Worm (Caenorhabditis elegans) whole organism, L2 larva: Measurements from ENCODE around the gene acs-14.

Experiments used
- C34F6.9 ChIP-seq: fragments of 150-350 bp; optimal IDR thresholded peaks from 2 replicates; lab custom pipeline; 2014; ENCODE audit warnings: missing biosample characterization, missing genetic modification characterization
- F13H6.1 ChIP-seq: sonication (generic microtip); optimal IDR thresholded peaks from 2 replicates; lab custom pipeline; 2016; ENCODE audit warnings: missing genetic modification characterization, missing compliant biosample characterization
- R02D3.7 ChIP-seq: fragments of 150-350 bp; optimal IDR thresholded peaks from 2 replicates; lab custom pipeline; 2014; ENCODE audit warnings: missing biosample characterization, missing genetic modification characterization
- Y55F3AM.14 ChIP-seq: fragments of 200-800 bp; sonication (Bioruptor generic); optimal IDR thresholded peaks from 2 replicates; lab custom pipeline; 2018; ENCODE audit warnings: mild to moderate bottlenecking, missing genetic modification characterization, missing compliant biosample characterization
- ZK546.5 ChIP-seq: sonication (generic microtip); optimal IDR thresholded peaks from 2 replicates; lab custom pipeline; 2017; ENCODE audit warnings: missing biosample characterization, missing genetic modification characterization
- ama-1 ChIP-seq: fragments of 150-350 bp; optimal IDR thresholded peaks from 2 replicates; lab custom pipeline; 2018; ENCODE audit warnings: inconsistent platforms
- blmp-1 ChIP-seq: sonication (generic microtip); optimal IDR thresholded peaks from 2 replicates; lab custom pipeline; 2017; ENCODE audit warnings: missing genetic modification characterization, mild to moderate bottlenecking, missing compliant biosample characterization, antibody characterized with exemption, moderate library complexity; ENCODE audit not compliant: insufficient read depth
- ceh-16 ChIP-seq: fragments of 150-350 bp; optimal IDR thresholded peaks from 2 replicates; lab custom pipeline; 2014; ENCODE audit warnings: missing biosample characterization, missing genetic modification characterization
- ceh-82 ChIP-seq: fragments of 150-350 bp; optimal IDR thresholded peaks from 2 replicates; lab custom pipeline; 2014; ENCODE audit warnings: missing biosample characterization, missing genetic modification characterization
- crh-2 ChIP-seq: sonication (generic microtip); optimal IDR thresholded peaks from 2 replicates; lab custom pipeline; 2017; ENCODE audit warnings: missing biosample characterization, missing genetic modification characterization
- dmd-4 ChIP-seq: sonication (generic microtip); optimal IDR thresholded peaks from 2 replicates; lab custom pipeline; 2017; ENCODE audit warnings: missing biosample characterization, missing genetic modification characterization
- egl-27 ChIP-seq: sonication (generic microtip); optimal IDR thresholded peaks from 3 replicates; lab custom pipeline; 2017; ENCODE audit warnings: missing biosample characterization, missing genetic modification reagents, missing genetic modification characterization
- elt-1 ChIP-seq: fragments of 150-350 bp; optimal IDR thresholded peaks from 2 replicates; lab custom pipeline; 2014; ENCODE audit warnings: missing biosample characterization, missing genetic modification characterization
- elt-3 ChIP-seq: sonication (generic microtip); optimal IDR thresholded peaks from 2 replicates; lab custom pipeline; 2017; ENCODE audit warnings: missing biosample characterization, missing genetic modification characterization
- fos-1 ChIP-seq: fragments of 150-350 bp; optimal IDR thresholded peaks from 2 replicates; lab custom pipeline; 2014; ENCODE audit warnings: missing biosample characterization, missing genetic modification characterization
- gmeb-1 ChIP-seq: fragments of 150-350 bp; optimal IDR thresholded peaks from 2 replicates; lab custom pipeline; 2014; ENCODE audit warnings: missing biosample characterization, missing genetic modification characterization
- lin-11 ChIP-seq: fragments of 150-350 bp; sonication (generic microtip); optimal IDR thresholded peaks from 2 replicates; lab custom pipeline; 2014; ENCODE audit warnings: missing biosample characterization, missing genetic modification characterization, inconsistent platforms, mixed read lengths
- lin-13 ChIP-seq: fragments of 150-350 bp; optimal IDR thresholded peaks from 2 replicates; lab custom pipeline; 2014; ENCODE audit warnings: missing biosample characterization, missing genetic modification reagents, missing genetic modification characterization
- lin-39 ChIP-seq: fragments of 150-350 bp; optimal IDR thresholded peaks from 2 replicates; lab custom pipeline; 2014; ENCODE audit warnings: missing biosample characterization, missing genetic modification reagents, missing genetic modification characterization
- lsy-2 ChIP-seq, 2 experiments: fragments of 150-350 bp in 1 of 2; sonication (generic microtip) in 1 of 2; optimal IDR thresholded peaks; 2 replicates each; lab custom pipeline; 2014 to 2017; ENCODE audit warnings: missing biosample characterization in 2 of 2, missing genetic modification characterization in 2 of 2
- mab-5 ChIP-seq: fragments of 150-350 bp; optimal IDR thresholded peaks from 2 replicates; lab custom pipeline; 2014; ENCODE audit warnings: missing biosample characterization, missing genetic modification characterization
- mbf-1 ChIP-seq: sonication (generic microtip); optimal IDR thresholded peaks from 2 replicates; lab custom pipeline; 2017; ENCODE audit warnings: missing biosample characterization, missing genetic modification characterization
- mdl-1 ChIP-seq, 2 experiments: fragments of 150-350 bp in 1 of 2; sonication (generic microtip) in 1 of 2; optimal IDR thresholded peaks; 2 replicates each; lab custom pipeline; 2017; ENCODE audit warnings: missing biosample characterization in 2 of 2, missing genetic modification characterization in 2 of 2
- nhr-11 ChIP-seq: fragments of 150-350 bp; optimal IDR thresholded peaks from 2 replicates; lab custom pipeline; 2014; ENCODE audit warnings: missing biosample characterization, missing genetic modification characterization
- nhr-12 ChIP-seq: fragments of 150-350 bp; optimal IDR thresholded peaks from 2 replicates; lab custom pipeline; 2014; ENCODE audit warnings: missing biosample characterization, missing genetic modification characterization
- nhr-129 ChIP-seq: fragments of 150-350 bp; optimal IDR thresholded peaks from 2 replicates; lab custom pipeline; 2014; ENCODE audit warnings: missing biosample characterization, missing genetic modification characterization
- nhr-21 ChIP-seq: fragments of 150-350 bp; optimal IDR thresholded peaks from 2 replicates; lab custom pipeline; 2014; ENCODE audit warnings: missing biosample characterization, missing genetic modification characterization
- nhr-23 ChIP-seq: fragments of 150-350 bp; optimal IDR thresholded peaks from 2 replicates; lab custom pipeline; 2014; ENCODE audit warnings: missing biosample characterization, missing genetic modification reagents, missing genetic modification characterization
- nhr-237 ChIP-seq: fragments of 150-350 bp; optimal IDR thresholded peaks from 2 replicates; lab custom pipeline; 2014; ENCODE audit warnings: missing biosample characterization, missing genetic modification characterization
- nhr-25 ChIP-seq: fragments of 150-350 bp; sonication (generic microtip); optimal IDR thresholded peaks from 3 replicates; lab custom pipeline; 2014; ENCODE audit warnings: missing biosample characterization, missing genetic modification characterization
- sem-4 ChIP-seq: fragments of 150-350 bp; optimal IDR thresholded peaks from 2 replicates; lab custom pipeline; 2014; ENCODE audit warnings: missing biosample characterization, missing genetic modification reagents, missing genetic modification characterization
- skn-1 ChIP-seq: sonication (generic microtip); optimal IDR thresholded peaks from 2 replicates; lab custom pipeline; 2017; ENCODE audit warnings: missing biosample characterization, missing genetic modification characterization
- sma-3 ChIP-seq: sonication (generic microtip); optimal IDR thresholded peaks from 2 replicates; lab custom pipeline; 2016; ENCODE audit warnings: missing genetic modification reagents, missing genetic modification characterization, missing compliant biosample characterization
- sma-9 ChIP-seq, 2 experiments: fragments of 150-350 bp in 1 of 2; sonication (generic microtip) in 1 of 2; optimal IDR thresholded peaks; 2 replicates each; lab custom pipeline; 2014 to 2016; ENCODE audit warnings: missing genetic modification characterization in 2 of 2, mild to moderate bottlenecking in 1 of 2, missing biosample characterization in 1 of 2, missing compliant biosample characterization in 1 of 2, missing genetic modification reagents in 1 of 2, moderate library complexity in 1 of 2
- snpc-4 ChIP-seq: fragments of 150-350 bp; optimal IDR thresholded peaks from 2 replicates; lab custom pipeline; 2014; ENCODE audit warnings: missing biosample characterization, missing genetic modification characterization
- unc-55 ChIP-seq: fragments of 150-350 bp; sonication (generic microtip); optimal IDR thresholded peaks from 3 replicates; lab custom pipeline; 2014; ENCODE audit warnings: missing biosample characterization, missing genetic modification reagents, missing genetic modification characterization
- unc-62 ChIP-seq: fragments of 150-350 bp; optimal IDR thresholded peaks from 2 replicates; lab custom pipeline; 2014; ENCODE audit warnings: missing biosample characterization, missing genetic modification reagents, missing genetic modification characterization
- zag-1 ChIP-seq: fragments of 150-350 bp; optimal IDR thresholded peaks from 2 replicates; lab custom pipeline; 2014; ENCODE audit warnings: missing biosample characterization, missing genetic modification characterization
- ztf-1 ChIP-seq: fragments of 200-800 bp; sonication (Bioruptor generic); conservative IDR thresholded peaks from 2 replicates; pipeline ENCODE4 v1.3.6; 2022; ENCODE audit warnings: missing genetic modification characterization, missing compliant biosample characterization
- ztf-4 ChIP-seq: fragments of 150-350 bp; optimal IDR thresholded peaks from 2 replicates; lab custom pipeline; 2014; ENCODE audit warnings: missing biosample characterization, missing genetic modification characterization

The acs-14 gene

DNA sequence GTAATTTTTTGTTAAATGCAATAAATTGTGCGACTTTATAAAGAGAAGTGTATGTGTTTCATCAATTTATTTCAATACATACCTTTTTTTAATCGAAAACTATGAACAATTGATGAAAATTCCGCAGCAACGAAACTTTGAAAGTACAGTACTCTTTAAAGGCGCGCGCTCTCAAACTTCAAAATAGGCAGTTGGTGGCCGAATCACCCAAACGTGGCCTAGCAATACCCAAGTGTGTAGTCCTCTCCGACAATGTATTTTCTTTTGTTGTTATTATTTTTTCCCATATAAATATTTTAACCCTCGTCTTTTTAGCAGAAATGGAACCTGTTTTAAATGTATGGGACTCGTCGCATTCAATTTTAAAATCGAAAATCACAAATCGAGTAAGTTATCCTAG lies 28.6 kb downstream of the acs-14 start, which contains the start of gene C50F4.4 (continued):
- TF ChIP-seq crh-2 (tag; lab: Kevin White, UChicago) (no peak), lin-13 (no peak), zag-1 (no peak), nhr-25 (tag; lab: Kevin White, UChicago) (no peak), nhr-12 (no peak), unc-62 (GFP tag; lab: Kevin White, UChicago) (no peak), elt-1 (tag; lab: Kevin White, UChicago) (no peak), fos-1 (tag; lab: Kevin White, UChicago) (peak; percentile 15), sma-3 (peak; percentile 30), blmp-1 (no peak), R02D3.7 (tag; lab: Kevin White, UChicago) (no peak), Y55F3AM.14 (no peak), ztf-1 (no peak), gmeb-1 (tag; lab: Kevin White, UChicago) (peak; percentile 33)
- TF ChIP-seq, all 48 proteins: peak for 7

- TF ChIP-seq elt-3 (no peak), mab-5 (no peak), C34F6.9 (tag; lab: Kevin White, UChicago) (no peak), ceh-16 (no peak), fos-1 (tag; lab: Kevin White, UChicago) (no peak), nhr-237 (tag; lab: Kevin White, UChicago) (no peak), nhr-12 (no peak), snpc-4 (tag; lab: Kevin White, UChicago) (no peak)
These were observed 31.7 kb downstream of the acs-14 start, which contains the start of gene C50F4.12 for ce11 chrV:9539638-9540037. TSS of gene C50F4.12 (minus strand) at chrV:9539738.

DNA sequence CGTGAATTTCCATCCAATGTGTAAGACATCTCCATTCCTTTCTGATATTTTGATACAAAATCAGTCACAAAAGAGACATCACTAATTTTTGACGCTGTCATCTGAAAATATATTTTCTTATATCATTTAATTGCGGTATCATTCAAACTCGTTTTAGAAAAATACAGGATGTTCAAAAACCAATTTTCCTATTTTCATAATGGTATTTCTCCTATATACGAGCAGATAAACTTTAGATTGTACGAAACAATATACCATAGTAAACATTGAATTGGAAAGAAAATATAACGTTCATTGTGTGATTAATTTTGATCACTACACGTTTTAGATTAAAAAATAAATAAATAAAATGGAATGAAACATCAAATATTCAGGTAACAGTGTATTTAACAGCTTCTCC lies 33.6 kb downstream of the acs-14 start, which contains the start of gene C50F4.16:
Gene C50F4.16, minus strand, starts transcription at position 101 of the 400 bp plus-strand sequence.
- no peak for TF ChIP-seq C34F6.9 (tag; lab: Kevin White, UChicago)
- TF ChIP-seq Y55F3AM.14 = no peak
- TF ChIP-seq lin-13 = no peak
- TF ChIP-seq lin-11 (tag; lab: Kevin White, UChicago) = no peak
- TF ChIP-seq nhr-11 (tag; lab: Kevin White, UChicago) = no peak
- TF ChIP-seq sem-4 (tag; lab: Kevin White, UChicago) = no peak
- no peak for TF ChIP-seq blmp-1
- TF ChIP-seq sma-3 = no peak
- TF ChIP-seq nhr-21 (tag; lab: Kevin White, UChicago) = no peak
- no peak for TF ChIP-seq elt-3
- TF ChIP-seq elt-1 (tag; lab: Kevin White, UChicago) = no peak
- no peak for TF ChIP-seq lin-39
- no peak for TF ChIP-seq crh-2 (tag; lab: Kevin White, UChicago)
- TF ChIP-seq mdl-1 (tag; optimal IDR thresholded peaks at IDR 0.05; lab: Kevin White, UChicago) = no peak
- TF ChIP-seq nhr-12 = no peak
- no peak for TF ChIP-seq nhr-129 (tag; lab: Kevin White, UChicago)

- TF ChIP-seq unc-55 = peak; percentile 83
- TF ChIP-seq snpc-4 (tag; lab: Kevin White, UChicago) = peak; percentile 37
- TF ChIP-seq nhr-129 (tag; lab: Kevin White, UChicago) = peak; percentile 83
- peak; percentile 73 for TF ChIP-seq nhr-21 (tag; lab: Kevin White, UChicago)
- peak; percentile 82 for TF ChIP-seq C34F6.9 (tag; lab: Kevin White, UChicago)
- TF ChIP-seq egl-27 (tag; lab: Kevin White, UChicago) = no peak
- TF ChIP-seq lsy-2 (tag; optimal IDR thresholded peaks at IDR 0.05; lab: Kevin White, UChicago) = peak in 1 of 2 experiments; percentile 79
- TF ChIP-seq mbf-1 (tag; lab: Kevin White, UChicago) = no peak
- TF ChIP-seq nhr-25 (tag; lab: Kevin White, UChicago) = peak; percentile 53
- TF ChIP-seq F13H6.1 (tag; lab: Kevin White, UChicago) = peak; percentile 59
- no peak for TF ChIP-seq unc-62 (GFP tag; lab: Kevin White, UChicago)
- TF ChIP-seq fos-1 (tag; lab: Kevin White, UChicago) = peak; percentile 44
- TF ChIP-seq nhr-12 = no peak
- TF ChIP-seq mdl-1 (tag; optimal IDR thresholded peaks at IDR 0.05; lab: Kevin White, UChicago) = no peak
- peak; percentile 84 for TF ChIP-seq crh-2 (tag; lab: Kevin White, UChicago)
- no peak for TF ChIP-seq skn-1 (tag; lab: Kevin White, UChicago)
- peak; percentile 47 for TF ChIP-seq ama-1 (lab: Kevin White, UChicago)
- no peak for TF ChIP-seq R02D3.7 (tag; lab: Kevin White, UChicago)
- TF ChIP-seq mab-5 = peak; percentile 35
- TF ChIP-seq Y55F3AM.14 = peak; percentile 28
- no peak for TF ChIP-seq elt-3
- no peak for TF ChIP-seq nhr-11 (tag; lab: Kevin White, UChicago)
- TF ChIP-seq gmeb-1 (tag; lab: Kevin White, UChicago) = peak; percentile 83
- TF ChIP-seq dmd-4 = no peak
- TF ChIP-seq sma-9 (GFP tag; optimal IDR thresholded peaks at IDR 0.05; lab: Kevin White, UChicago) = peak; percentile 60
- TF ChIP-seq sma-9 (tag; optimal IDR thresholded peaks at IDR 0.05; lab: Kevin White, UChicago) = no peak
- no peak for TF ChIP-seq nhr-23
- TF ChIP-seq lin-13 = peak; percentile 87
- TF ChIP-seq ztf-1 = no peak
- TF ChIP-seq blmp-1 = peak; percentile 38
- TF ChIP-seq ztf-4 = peak; percentile 39
- peak; percentile 11 for TF ChIP-seq ceh-16
- no peak for TF ChIP-seq ceh-82
- peak; percentile 71 for TF ChIP-seq sma-3
- no peak for TF ChIP-seq zag-1
- TF ChIP-seq sem-4 (tag; lab: Kevin White, UChicago) = peak; percentile 70
- TF ChIP-seq ZK546.5 (tag; lab: Kevin White, UChicago) = no peak
- peak; percentile 54 for TF ChIP-seq lin-11 (tag; lab: Kevin White, UChicago)
These were observed 36.3 kb downstream of the acs-14 start, which contains the start of gene mdf-1 for ce11 chrV:9544176-9544632. TSS of gene mdf-1 (minus strand) at chrV:9544226.
